Worm (Caenorhabditis elegans) whole organism, L4 larva: ENCODE results near the gene glb-11.

ENCODE experiments used
- F10B5.3 ChIP-seq: sonication (generic microtip); optimal IDR thresholded peaks from 2 replicates; lab custom pipeline; 2016; ENCODE audit warnings: mild to moderate bottlenecking, missing genetic modification characterization, missing compliant biosample characterization
- F44E2.7 ChIP-seq: fragments of 200-800 bp; sonication (Bioruptor generic); IDR thresholded peaks from 2 replicates; pipeline ENCODE4 v2.1.2; 2022; ENCODE audit warnings: missing genetic modification characterization, missing compliant biosample characterization
- R02D3.7 ChIP-seq: fragments of 150-350 bp; sonication (generic microtip); optimal IDR thresholded peaks from 3 replicates; lab custom pipeline; 2014; ENCODE audit warnings: missing biosample characterization, missing genetic modification characterization
- Y48G9A.11 ChIP-seq: fragments of 200-800 bp; sonication (Bioruptor generic); IDR thresholded peaks from 2 replicates; pipeline ENCODE4 v1.3.6; 2022; ENCODE audit warnings: missing genetic modification reagents, missing genetic modification characterization, missing compliant biosample characterization
- Y75B8A.6 ChIP-seq: fragments of 200-800 bp; sonication (Bioruptor generic); IDR thresholded peaks from 2 replicates; pipeline ENCODE4 v1.3.6; 2022; ENCODE audit warnings: missing genetic modification reagents, missing genetic modification characterization, missing compliant biosample characterization
- aha-1 ChIP-seq: fragments of 150-350 bp; peaks from one replicate; lab custom pipeline; 2014; ENCODE audit warnings: missing biosample characterization, missing genetic modification characterization
- arid-1 ChIP-seq: fragments of 200-800 bp; sonication (Bioruptor generic); conservative IDR thresholded peaks from 2 replicates; pipeline ENCODE4 v1.3.6; 2022; ENCODE audit warnings: missing genetic modification reagents, missing genetic modification characterization, missing compliant biosample characterization
- attf-4 ChIP-seq: sonication (generic microtip); optimal IDR thresholded peaks from 3 replicates; lab custom pipeline; 2017; ENCODE audit warnings: missing biosample characterization, missing genetic modification characterization
- ceh-28 ChIP-seq: fragments of 150-350 bp; optimal IDR thresholded peaks from 2 replicates; lab custom pipeline; 2014; ENCODE audit warnings: missing biosample characterization, missing genetic modification reagents, missing genetic modification characterization
- ceh-44 ChIP-seq: fragments of 200-800 bp; sonication (Bioruptor generic); IDR thresholded peaks from 2 replicates; pipeline ENCODE4 v1.3.6; 2022; ENCODE audit warnings: missing genetic modification reagents, missing genetic modification characterization, missing compliant biosample characterization
- ceh-82 ChIP-seq: sonication (generic microtip); optimal IDR thresholded peaks from 2 replicates; lab custom pipeline; 2017; ENCODE audit warnings: missing biosample characterization, missing genetic modification characterization
- ces-1 ChIP-seq: fragments of 150-350 bp; sonication (generic microtip); optimal IDR thresholded peaks from 4 replicates; lab custom pipeline; 2014; ENCODE audit warnings: missing biosample characterization, missing genetic modification reagents, missing genetic modification characterization
- cey-2 ChIP-seq: sonication (generic microtip); optimal IDR thresholded peaks from 3 replicates; lab custom pipeline; 2017; ENCODE audit warnings: missing genetic modification characterization, mild to moderate bottlenecking, missing compliant biosample characterization, antibody characterized with exemption, borderline replicate concordance; ENCODE audit not compliant: insufficient read depth
- daf-12 ChIP-seq: fragments of 150-350 bp; optimal IDR thresholded peaks from 2 replicates; lab custom pipeline; 2014; ENCODE audit warnings: missing biosample characterization, missing genetic modification reagents, missing genetic modification characterization
- dmd-6 ChIP-seq: fragments of 200-800 bp; sonication (Bioruptor generic); IDR thresholded peaks from 2 replicates; pipeline ENCODE4 v1.3.6; 2022; ENCODE audit warnings: missing genetic modification reagents, missing genetic modification characterization, missing compliant biosample characterization
- dpl-1 ChIP-seq: fragments of 150-350 bp; optimal IDR thresholded peaks from 2 replicates; lab custom pipeline; 2014; ENCODE audit warnings: missing biosample characterization, missing genetic modification reagents, missing genetic modification characterization
- dve-1 ChIP-seq: sonication (generic microtip); optimal IDR thresholded peaks from 2 replicates; lab custom pipeline; 2017; ENCODE audit warnings: antibody characterized with exemption, mild to moderate bottlenecking, missing genetic modification characterization, missing compliant biosample characterization; ENCODE audit not compliant: insufficient read depth
- hif-1 ChIP-seq, 2 experiments: sonication (generic microtip); optimal IDR thresholded peaks; 2 replicates each; lab custom pipeline; 2016 to 2017; ENCODE audit warnings: missing compliant biosample characterization in 2 of 2, missing genetic modification characterization in 2 of 2, missing genetic modification reagents in 2 of 2, missing genotype in 2 of 2, mild to moderate bottlenecking in 1 of 2
- hlh-11 ChIP-seq: fragments of 200-800 bp; sonication (Bioruptor generic); optimal IDR thresholded peaks from 2 replicates; lab custom pipeline; 2018; ENCODE audit warnings: mild to moderate bottlenecking, missing genetic modification characterization, missing compliant biosample characterization
- lin-13 ChIP-seq: fragments of 150-350 bp; optimal IDR thresholded peaks from 2 replicates; lab custom pipeline; 2014; ENCODE audit warnings: missing biosample characterization, missing genetic modification reagents, missing genetic modification characterization
- lin-15B ChIP-seq: fragments of 150-350 bp; sonication (generic microtip); optimal IDR thresholded peaks from 3 replicates; lab custom pipeline; 2014; ENCODE audit warnings: missing biosample characterization, missing genetic modification characterization
- lin-29 ChIP-seq: fragments of 200-800 bp; sonication (Bioruptor generic); IDR thresholded peaks from 2 replicates; pipeline ENCODE4 v1.3.6; 2022; ENCODE audit warnings: missing genetic modification reagents, missing genetic modification characterization, missing compliant biosample characterization
- lsy-2 ChIP-seq, 2 experiments: fragments of 150-350 bp in 1 of 2; sonication (generic microtip) in 1 of 2; optimal IDR thresholded peaks; 2 replicates each; lab custom pipeline; 2014 to 2017; ENCODE audit warnings: missing biosample characterization in 2 of 2, missing genetic modification characterization in 2 of 2
- mep-1 ChIP-seq: fragments of 150-350 bp; sonication (generic microtip); optimal IDR thresholded peaks from 3 replicates; lab custom pipeline; 2014; ENCODE audit warnings: missing biosample characterization, missing genetic modification characterization
- mxl-2 ChIP-seq: fragments of 200-800 bp; sonication (Bioruptor generic); conservative IDR thresholded peaks from 2 replicates; pipeline ENCODE4 v1.3.6; 2022; ENCODE audit warnings: missing genetic modification reagents, missing genetic modification characterization, missing compliant biosample characterization
- nhr-237 ChIP-seq: sonication (generic microtip); optimal IDR thresholded peaks from 2 replicates; lab custom pipeline; 2017; ENCODE audit warnings: missing biosample characterization, missing genetic modification characterization
- nhr-28 ChIP-seq: fragments of 150-350 bp; optimal IDR thresholded peaks from 2 replicates; lab custom pipeline; 2014; ENCODE audit warnings: missing biosample characterization, missing genetic modification characterization
- nhr-42 ChIP-seq: fragments of 200-800 bp; sonication (Bioruptor generic); IDR thresholded peaks from 2 replicates; pipeline ENCODE4 v1.3.6; 2022; ENCODE audit warnings: missing genetic modification characterization, missing compliant biosample characterization
- nhr-48 ChIP-seq: sonication (generic microtip); optimal IDR thresholded peaks from 2 replicates; lab custom pipeline; 2016; ENCODE audit warnings: mild to moderate bottlenecking, missing genetic modification characterization, missing compliant biosample characterization
- nhr-76 ChIP-seq: fragments of 150-350 bp; optimal IDR thresholded peaks from 2 replicates; lab custom pipeline; 2014; ENCODE audit warnings: missing biosample characterization, missing genetic modification characterization
- pqm-1 ChIP-seq: sonication (generic microtip); optimal IDR thresholded peaks from 2 replicates; lab custom pipeline; 2017; ENCODE audit warnings: missing biosample characterization, missing genetic modification characterization
- rbr-2 ChIP-seq: sonication (generic microtip); optimal IDR thresholded peaks from 2 replicates; lab custom pipeline; 2016; ENCODE audit warnings: missing genotype, missing genetic modification characterization, missing compliant biosample characterization
- saeg-2 ChIP-seq: fragments of 200-800 bp; sonication (Bioruptor generic); IDR thresholded peaks from 2 replicates; pipeline ENCODE4 v1.3.6; 2022; ENCODE audit warnings: missing genetic modification reagents, missing genetic modification characterization, missing compliant biosample characterization
- snpc-1.2 ChIP-seq: fragments of 200-800 bp; sonication (Bioruptor generic); IDR thresholded peaks from 2 replicates; pipeline ENCODE4 v1.3.6; 2022; ENCODE audit warnings: missing genetic modification reagents, missing genetic modification characterization, missing compliant biosample characterization
- spr-1 ChIP-seq: sonication (generic microtip); optimal IDR thresholded peaks from 2 replicates; lab custom pipeline; 2016; ENCODE audit warnings: mild to moderate bottlenecking, missing genetic modification characterization, missing compliant biosample characterization
- tag-97 ChIP-seq: fragments of 200-800 bp; sonication (Bioruptor generic); IDR thresholded peaks from 2 replicates; pipeline ENCODE4 v1.3.6; 2022; ENCODE audit warnings: missing genetic modification characterization, missing compliant biosample characterization
- unc-62 ChIP-seq, 3 experiments: fragments of 150-350 bp in 1 of 3; sonication (generic microtip); optimal IDR thresholded peaks in 2 of 3; peaks in 1 of 3; 1 replicate in 1 of 3; 2 replicates in 2 of 3; lab custom pipeline; 2014 to 2017; ENCODE audit warnings: missing biosample characterization in 3 of 3, missing genetic modification characterization in 3 of 3, missing genetic modification reagents in 3 of 3, missing genotype in 1 of 3
- vab-7 ChIP-seq: fragments of 200-800 bp; sonication (Bioruptor generic); IDR thresholded peaks from 2 replicates; pipeline ENCODE4 v1.3.6; 2022; ENCODE audit warnings: missing genetic modification reagents, missing genetic modification characterization, missing compliant biosample characterization
- zip-11 ChIP-seq: fragments of 200-800 bp; sonication (Bioruptor generic); IDR thresholded peaks from 2 replicates; pipeline ENCODE4 v1.3.6; 2022; ENCODE audit warnings: missing genetic modification characterization, missing compliant biosample characterization

The glb-11 gene

ce11 chrIII:3974503-3974902 is 17.5 kb downstream of the glb-11 start:
- no peak for TF ChIP-seq hlh-11 (tag; lab: Kevin White, UChicago)
- TF ChIP-seq dve-1 (tag; lab: Kevin White, UChicago), result no peak
- TF ChIP-seq nhr-42 (GFP tag; lab: Robert Waterston, UW), result no peak
- TF ChIP-seq cey-2 (tag; lab: Kevin White, UChicago), result no peak
- TF ChIP-seq nhr-28 (tag; lab: Kevin White, UChicago), result no peak
- no peak for TF ChIP-seq mep-1 (tag; lab: Kevin White, UChicago)
- no peak for TF ChIP-seq ceh-28 (tag; lab: Kevin White, UChicago)
- TF ChIP-seq unc-62 (GFP tag; optimal IDR thresholded peaks at IDR 0.05 in 1 of 2; lab: Kevin White, UChicago), result no peak
- TF ChIP-seq unc-62 (tag; optimal IDR thresholded peaks at IDR 0.05; lab: Kevin White, UChicago), result no peak
- TF ChIP-seq spr-1 (tag; lab: Kevin White, UChicago), result no peak
- no peak for TF ChIP-seq lin-15B (tag; lab: Kevin White, UChicago)
- TF ChIP-seq, all 104 proteins: peak for 0

ce11 chrIII:3972687-3973086 is 19.3 kb downstream of the glb-11 start, which contains the start of gene R10E9.4:
Gene R10E9.4, minus strand, starts transcription at chrIII:3972787.
- TF ChIP-seq Y75B8A.6 (GFP tag; lab: Robert Waterston, UW) (no peak), aha-1 (tag; lab: Kevin White, UChicago) (peak; percentile 41), tag-97 (GFP tag; lab: Robert Waterston, UW) (no peak), vab-7 (GFP tag; lab: Robert Waterston, UW) (no peak), R02D3.7 (tag; lab: Kevin White, UChicago) (no peak), nhr-48 (no peak), ceh-82 (tag; lab: Kevin White, UChicago) (no peak)

ce11 chrIII:3970395-3970794 is 21.6 kb downstream of the glb-11 start:
- TF ChIP-seq nhr-237 (tag; lab: Kevin White, UChicago) (no peak), pqm-1 (tag; lab: Kevin White, UChicago) (no peak), mxl-2 (GFP tag; lab: Robert Waterston, UW) (no peak), ces-1 (peak; percentile 79)

ce11 chrIII:3969133-3969532 is 22.9 kb downstream of the glb-11 start:
- TF ChIP-seq lsy-2 (tag; optimal IDR thresholded peaks at IDR 0.05; lab: Kevin White, UChicago) (no peak), tag-97 (GFP tag; lab: Robert Waterston, UW) (no peak), unc-62 (GFP tag; optimal IDR thresholded peaks at IDR 0.05 in 1 of 2; lab: Kevin White, UChicago) (peak in 1 of 2 experiments; percentile 91), unc-62 (tag; optimal IDR thresholded peaks at IDR 0.05; lab: Kevin White, UChicago) (no peak), ceh-44 (GFP tag; lab: Robert Waterston, UW) (no peak)

ce11 chrIII:3966143-3966542 is 25.8 kb downstream of the glb-11 start:
- no peak for TF ChIP-seq lin-29 (GFP tag; lab: Robert Waterston, UW)
- TF ChIP-seq Y48G9A.11, result no peak
- no peak for TF ChIP-seq daf-12
- no peak for TF ChIP-seq dpl-1
- peak in 1 of 2 experiments; percentile 93 for TF ChIP-seq unc-62 (GFP tag; optimal IDR thresholded peaks at IDR 0.05 in 1 of 2; lab: Kevin White, UChicago)
- no peak for TF ChIP-seq unc-62 (tag; optimal IDR thresholded peaks at IDR 0.05; lab: Kevin White, UChicago)
- TF ChIP-seq zip-11 (GFP tag; lab: Robert Waterston, UW), result no peak
- TF ChIP-seq nhr-76, result no peak

- no peak for TF ChIP-seq hlh-11 (tag; lab: Kevin White, UChicago)
- TF ChIP-seq rbr-2 (tag; lab: Kevin White, UChicago), result no peak
- TF ChIP-seq unc-62 (GFP tag; optimal IDR thresholded peaks at IDR 0.05 in 1 of 2; lab: Kevin White, UChicago), result no peak
- no peak for TF ChIP-seq unc-62 (tag; optimal IDR thresholded peaks at IDR 0.05; lab: Kevin White, UChicago)
- TF ChIP-seq dmd-6, result no peak
- no peak for TF ChIP-seq hif-1 (tag; optimal IDR thresholded peaks at IDR 0.05; lab: Kevin White, UChicago)
- no peak for TF ChIP-seq ces-1
- no peak for TF ChIP-seq attf-4 (tag; lab: Kevin White, UChicago)
- TF ChIP-seq lin-13 (GFP tag; lab: Kevin White, UChicago), result no peak
- TF ChIP-seq saeg-2, result no peak
- no peak for TF ChIP-seq ceh-28 (tag; lab: Kevin White, UChicago)
- TF ChIP-seq arid-1 (GFP tag; lab: Robert Waterston, UW), result no peak
- TF ChIP-seq snpc-1.2 (GFP tag; lab: Robert Waterston, UW), result no peak
- TF ChIP-seq F44E2.7, result no peak
- no peak for TF ChIP-seq F10B5.3 (tag; lab: Kevin White, UChicago)
Measured at ce11 chrIII:3964237-3964636, 27.8 kb downstream of the glb-11 start, which contains the start of gene R10E9.2. Gene R10E9.2, minus strand, starts transcription at chrIII:3964337.
